Comparison of ENCODE assay signal across 2 worm cellular contexts in genomic region chrV:723895-724352, ce11.
TF ChIP-seq lines count a peak whose summit lies in the region.

Gene fbxb-72, minus strand, starts transcription at chrV:723952.

TF ChIP-seq in whole organism, L1 larva, 84 proteins besides CTCF, POLR2A, EP300 and RAD21 (continued from another document):
- TF ChIP-seq efl-1 (optimal IDR thresholded peaks at IDR 0.05; lab: Kevin White, UChicago) (peak; percentile 37 to 38), efl-1 (GFP tag; optimal IDR thresholded peaks at IDR 0.05 in 1 of 2; lab: Kevin White, UChicago) (peak in 1 of 2 experiments; percentile 95), lir-3 (tag; optimal IDR thresholded peaks at IDR 0.05; lab: Kevin White, UChicago; ENCODE audit: poor library complexity) (peak; percentile 47), fos-1 (tag; optimal IDR thresholded peaks at IDR 0.05; lab: Kevin White, UChicago) (no peak), sptf-1 (tag; optimal IDR thresholded peaks at IDR 0.05; lab: Kevin White, UChicago) (no peak), ces-1 (GFP tag; optimal IDR thresholded peaks at IDR 0.05; lab: Kevin White, UChicago) (no peak), mep-1 (tag; optimal IDR thresholded peaks at IDR 0.05; lab: Kevin White, UChicago) (no peak), C34B4.2 (tag; optimal IDR thresholded peaks at IDR 0.05; lab: Kevin White, UChicago) (no peak), unc-130 (tag; optimal IDR thresholded peaks at IDR 0.05; lab: Kevin White, UChicago) (no peak), nhr-28 (tag; optimal IDR thresholded peaks at IDR 0.05; lab: Kevin White, UChicago) (no peak), F16B12.6 (tag; optimal IDR thresholded peaks at IDR 0.05; lab: Kevin White, UChicago) (no peak), unc-62 (GFP tag; optimal IDR thresholded peaks at IDR 0.05; lab: Kevin White, UChicago) (no peak), sup-37 (GFP tag; optimal IDR thresholded peaks at IDR 0.05; lab: Kevin White, UChicago) (peak; percentile 55), aha-1 (tag; optimal IDR thresholded peaks at IDR 0.05; lab: Kevin White, UChicago) (no peak)

TF ChIP-seq in whole organism, L4 larva, 104 proteins besides CTCF, POLR2A, EP300 and RAD21 (continued from another document):
- TF ChIP-seq lin-15B (tag; optimal IDR thresholded peaks at IDR 0.05; lab: Kevin White, UChicago) (no peak), F26F4.8 (GFP tag; conservative IDR thresholded peaks at IDR 0.05; lab: Robert Waterston, UW) (no peak), F49E8.2 (tag; optimal IDR thresholded peaks at IDR 0.05; lab: Kevin White, UChicago; ENCODE audit: borderline replicate concordance) (no peak), ceh-44 (GFP tag; IDR thresholded peaks at IDR 0.05; lab: Robert Waterston, UW) (no peak), tra-1 (GFP tag; IDR thresholded peaks at IDR 0.05; lab: Robert Waterston, UW) (no peak; the same call in 1 of the 2 replicates), nhr-25 (tag; optimal IDR thresholded peaks at IDR 0.05; lab: Kevin White, UChicago; ENCODE audit: borderline replicate concordance, insufficient read depth) (no peak), nhr-48 (tag; optimal IDR thresholded peaks at IDR 0.05; lab: Kevin White, UChicago) (peak; percentile 68), unc-62 (GFP tag; optimal IDR thresholded peaks at IDR 0.05 in 1 of 2; lab: Kevin White, UChicago) (peak in 1 of 2 experiments; percentile 80), unc-62 (tag; optimal IDR thresholded peaks at IDR 0.05; lab: Kevin White, UChicago) (no peak), ceh-20 (GFP tag; IDR thresholded peaks at IDR 0.05; lab: Robert Waterston, UW) (peak; percentile 59), pqm-1 (tag; optimal IDR thresholded peaks at IDR 0.05; lab: Kevin White, UChicago) (no peak), fkh-10 (GFP tag; optimal IDR thresholded peaks at IDR 0.05; lab: Kevin White, UChicago) (no peak)
